Fruit fly (Drosophila melanogaster) whole organism, embryonic: ENCODE results near the gene Mst36Fb.
A peak's percentile ranks its signal among the peaks of the same experiment; 100 is the strongest.

Source experiments
- ATbp ChIP-seq: fragments of 200-800 bp; sonication (Bioruptor generic); optimal IDR thresholded peaks from 2 replicates; lab custom pipeline; 2017; ENCODE audit warnings: missing biosample characterization, mild to moderate bottlenecking, missing genetic modification characterization, missing genetic modification reagents
- Abd-B ChIP-seq: fragments of 200-800 bp; sonication (Bioruptor generic); optimal IDR thresholded peaks from 2 replicates; lab custom pipeline; 2018; ENCODE audit warnings: missing biosample characterization, mild to moderate bottlenecking, missing genetic modification characterization, moderate library complexity
- BEAF-32 ChIP-seq: fragments of 200-800 bp; sonication (Bioruptor generic); optimal IDR thresholded peaks from 3 replicates; lab custom pipeline; 2017; ENCODE audit warnings: missing biosample characterization, missing genetic modification characterization, mild to moderate bottlenecking, moderate library complexity, missing genetic modification reagents
- CG11456 ChIP-seq: fragments of 200-800 bp; sonication (Bioruptor generic); IDR thresholded peaks from 3 replicates; pipeline ENCODE4 v1.3.6; 2022; ENCODE audit warnings: missing biosample characterization, missing genetic modification characterization
- CG12769 ChIP-seq: fragments of 200-800 bp; sonication (Bioruptor generic); optimal IDR thresholded peaks from 2 replicates; lab custom pipeline; 2019; ENCODE audit warnings: missing biosample characterization, mild to moderate bottlenecking, missing genetic modification characterization, moderate library complexity
- CG14014 ChIP-seq: fragments of 200-800 bp; sonication (Bioruptor generic); IDR thresholded peaks from 2 replicates; pipeline ENCODE4 v1.3.6; 2022; ENCODE audit warnings: missing biosample characterization, missing genetic modification characterization
- CG15073 ChIP-seq: fragments of 200-800 bp; sonication (Bioruptor generic); optimal IDR thresholded peaks from 2 replicates; lab custom pipeline; 2016; ENCODE audit warnings: missing biosample characterization, missing genetic modification characterization
- CG15601 ChIP-seq: fragments of 200-800 bp; sonication (Bioruptor generic); optimal IDR thresholded peaks from 3 replicates; lab custom pipeline; 2019; ENCODE audit warnings: missing biosample characterization, mild to moderate bottlenecking, missing genetic modification characterization, moderate library complexity
- CG16815 ChIP-seq: fragments of 200-800 bp; sonication (Bioruptor generic); optimal IDR thresholded peaks from 3 replicates; lab custom pipeline; 2017; ENCODE audit warnings: missing biosample characterization, mild to moderate bottlenecking, missing genetic modification characterization
- CG17385 ChIP-seq: fragments of 200-800 bp; sonication (Bioruptor generic); optimal IDR thresholded peaks from 3 replicates; lab custom pipeline; 2018; ENCODE audit warnings: missing biosample characterization, mild to moderate bottlenecking, missing genetic modification characterization
- CG1832 ChIP-seq: fragments of 200-800 bp; sonication (Bioruptor generic); optimal IDR thresholded peaks from 2 replicates; lab custom pipeline; 2017; ENCODE audit warnings: missing biosample characterization, mild to moderate bottlenecking, missing genetic modification characterization, inconsistent platforms
- CG18599 ChIP-seq: fragments of 200-800 bp; sonication (Bioruptor generic); optimal IDR thresholded peaks from 3 replicates; lab custom pipeline; 2017; ENCODE audit warnings: missing biosample characterization, missing genetic modification characterization, mild to moderate bottlenecking, moderate library complexity, missing genetic modification reagents
- CG18764 ChIP-seq: fragments of 200-800 bp; sonication (Bioruptor generic); optimal IDR thresholded peaks from 3 replicates; lab custom pipeline; 2016; ENCODE audit warnings: missing biosample characterization, missing genetic modification characterization
- CG2116 ChIP-seq: fragments of 200-800 bp; sonication (Bioruptor generic); optimal IDR thresholded peaks from 3 replicates; lab custom pipeline; 2018; ENCODE audit warnings: missing biosample characterization, mild to moderate bottlenecking, missing genetic modification characterization
- CG2202 ChIP-seq: fragments of 200-800 bp; sonication (Bioruptor generic); optimal IDR thresholded peaks from 2 replicates; lab custom pipeline; 2018; ENCODE audit warnings: missing biosample characterization, mild to moderate bottlenecking, missing genetic modification characterization
- CG31224 ChIP-seq: fragments of 200-800 bp; sonication (Bioruptor generic); IDR thresholded peaks from 2 replicates; pipeline ENCODE4 v1.3.6; 2022; ENCODE audit warnings: missing biosample characterization, missing genetic modification characterization
- CG31388 ChIP-seq: fragments of 200-800 bp; sonication (Bioruptor generic); optimal IDR thresholded peaks from 2 replicates; lab custom pipeline; 2016; ENCODE audit warnings: missing biosample characterization, missing genetic modification characterization
- CG32532 ChIP-seq: fragments of 200-800 bp; sonication (Bioruptor generic); IDR thresholded peaks from 2 replicates; pipeline ENCODE4 v1.3.6; 2022; ENCODE audit warnings: missing biosample characterization, missing genetic modification characterization
- CG34224 ChIP-seq: fragments of 200-800 bp; sonication (Bioruptor generic); IDR thresholded peaks from 3 replicates; pipeline ENCODE4 v1.3.6; 2022; ENCODE audit warnings: missing biosample characterization, missing genetic modification characterization; ENCODE audit not compliant: partially characterized antibody
- CG3995 ChIP-seq: fragments of 200-800 bp; sonication (Bioruptor generic); optimal IDR thresholded peaks from 3 replicates; lab custom pipeline; 2016; ENCODE audit warnings: missing biosample characterization, missing genetic modification characterization
- CG4404 ChIP-seq: fragments of 200-800 bp; sonication (Bioruptor generic); IDR thresholded peaks from 2 replicates; pipeline ENCODE4 v1.3.6; 2022; ENCODE audit warnings: missing biosample characterization, missing genetic modification characterization
- CG4707 ChIP-seq: fragments of 200-800 bp; sonication (Bioruptor generic); optimal IDR thresholded peaks from 2 replicates; lab custom pipeline; 2018; ENCODE audit warnings: missing biosample characterization, mild to moderate bottlenecking, missing genetic modification characterization, moderate library complexity
- CG5953 ChIP-seq: fragments of 200-800 bp; sonication (Bioruptor generic); IDR thresholded peaks from 2 replicates; pipeline ENCODE4 v1.3.6; 2022; ENCODE audit warnings: missing biosample characterization, missing genetic modification characterization
- CG6689 ChIP-seq: fragments of 200-800 bp; sonication (Bioruptor generic); IDR thresholded peaks from 2 replicates; pipeline ENCODE4 v1.3.6; 2022; ENCODE audit warnings: missing biosample characterization, missing genetic modification characterization
- CG7786 ChIP-seq: fragments of 200-800 bp; sonication (Bioruptor generic); optimal IDR thresholded peaks from 2 replicates; lab custom pipeline; 2016; ENCODE audit warnings: missing biosample characterization, missing genetic modification characterization
- CG9437 ChIP-seq: fragments of 200-800 bp; sonication (Bioruptor generic); optimal IDR thresholded peaks from 2 replicates; lab custom pipeline; 2018; ENCODE audit warnings: missing biosample characterization, mild to moderate bottlenecking, missing genetic modification characterization
- Hr3 ChIP-seq: fragments of 200-800 bp; sonication (Bioruptor generic); optimal IDR thresholded peaks from 3 replicates; lab custom pipeline; 2016; ENCODE audit warnings: missing biosample characterization, missing genetic modification characterization
- Lpt ChIP-seq: fragments of >200 bp; optimal IDR thresholded peaks from 2 replicates; lab custom pipeline; 2018; ENCODE audit warnings: missing biosample characterization, missing genetic modification characterization
- Mes4 ChIP-seq: fragments of 200-800 bp; sonication (Bioruptor generic); optimal IDR thresholded peaks from 2 replicates; lab custom pipeline; 2016; ENCODE audit warnings: missing biosample characterization, missing genetic modification characterization
- Optix ChIP-seq: fragments of 200-800 bp; sonication (Bioruptor generic); IDR thresholded peaks from 3 replicates; pipeline ENCODE4 v1.3.6; 2022; ENCODE audit warnings: missing biosample characterization, missing genetic modification characterization
- ab ChIP-seq: fragments of 200-800 bp; sonication (Bioruptor generic); optimal IDR thresholded peaks from 2 replicates; lab custom pipeline; 2016; ENCODE audit warnings: missing biosample characterization, missing genetic modification characterization
- cato ChIP-seq: fragments of 200-800 bp; sonication (Bioruptor generic); optimal IDR thresholded peaks from 2 replicates; lab custom pipeline; 2016; ENCODE audit warnings: missing biosample characterization, missing genetic modification characterization, borderline replicate concordance
- corto ChIP-seq: fragments of 200-800 bp; sonication (Bioruptor generic); optimal IDR thresholded peaks from 2 replicates; lab custom pipeline; 2016; ENCODE audit warnings: missing biosample characterization, mild to moderate bottlenecking, missing genetic modification characterization, moderate library complexity
- crp ChIP-seq, 2 experiments: fragments of 200-800 bp; sonication (Bioruptor generic); optimal IDR thresholded peaks; 2 replicates in 1 of 2; 3 replicates in 1 of 2; lab custom pipeline; 2017; ENCODE audit warnings: missing biosample characterization in 2 of 2, missing genetic modification characterization in 2 of 2, mild to moderate bottlenecking in 1 of 2, moderate library complexity in 1 of 2
- dmrt11E ChIP-seq: fragments of 200-800 bp; sonication (Bioruptor generic); optimal IDR thresholded peaks from 3 replicates; lab custom pipeline; 2018; ENCODE audit warnings: missing biosample characterization, mild to moderate bottlenecking, missing genetic modification characterization, moderate library complexity
- ems ChIP-seq: fragments of 200-800 bp; sonication (Bioruptor generic); optimal IDR thresholded peaks from 3 replicates; lab custom pipeline; 2016; ENCODE audit warnings: missing biosample characterization, missing genetic modification characterization
- ewg ChIP-seq: fragments of 200-800 bp; sonication (Bioruptor generic); optimal IDR thresholded peaks from 3 replicates; lab custom pipeline; 2017; ENCODE audit warnings: mild to moderate bottlenecking, missing biosample characterization, missing genetic modification reagents, missing genetic modification characterization
- her ChIP-seq: fragments of 200-800 bp; sonication (Bioruptor generic); optimal IDR thresholded peaks from 2 replicates; lab custom pipeline; 2016; ENCODE audit warnings: missing biosample characterization, missing genetic modification characterization
- ind ChIP-seq: fragments of 200-800 bp; sonication (Bioruptor generic); optimal IDR thresholded peaks from 3 replicates; lab custom pipeline; 2016; ENCODE audit warnings: missing biosample characterization, missing genetic modification characterization
- insv ChIP-seq, 2 experiments: fragments of 200-800 bp; sonication (Bioruptor generic); optimal IDR thresholded peaks; 3 replicates each; lab custom pipeline; 2016 to 2018; ENCODE audit warnings: missing biosample characterization in 2 of 2, missing genetic modification characterization in 2 of 2
- jigr1 ChIP-seq: fragments of 200-800 bp; sonication (Bioruptor generic); IDR thresholded peaks from 3 replicates; pipeline ENCODE4 v1.3.6; 2022; ENCODE audit warnings: missing biosample characterization, missing genetic modification characterization
- pita ChIP-seq: fragments of 200-800 bp; sonication (Bioruptor generic); optimal IDR thresholded peaks from 2 replicates; lab custom pipeline; 2017; ENCODE audit warnings: missing biosample characterization, mild to moderate bottlenecking, missing genetic modification characterization
- pum ChIP-seq: fragments of 200-800 bp; sonication (Bioruptor generic); optimal IDR thresholded peaks from 2 replicates; lab custom pipeline; 2016; ENCODE audit warnings: missing biosample characterization, missing genetic modification characterization
- row ChIP-seq: fragments of 200-800 bp; sonication (Bioruptor generic); IDR thresholded peaks from 3 replicates; pipeline ENCODE4 v1.3.6; 2022; ENCODE audit warnings: missing biosample characterization, missing genetic modification characterization
- sens-2 ChIP-seq: fragments of 200-800 bp; sonication (Bioruptor generic); IDR thresholded peaks from 2 replicates; pipeline ENCODE4 v1.3.6; 2022; ENCODE audit warnings: missing biosample characterization, missing genetic modification characterization
- sim ChIP-seq: fragments of 200-800 bp; sonication (Bioruptor generic); IDR thresholded peaks from 2 replicates; pipeline ENCODE4 v1.3.6; 2022; ENCODE audit warnings: missing biosample characterization, missing genetic modification characterization
- slbo ChIP-seq: fragments of 200-800 bp; sonication (Bioruptor generic); IDR thresholded peaks from 2 replicates; pipeline ENCODE4 v1.3.6; 2022; ENCODE audit warnings: missing biosample characterization, missing genetic modification characterization
- slp2 ChIP-seq: fragments of 200-800 bp; sonication (Bioruptor generic); optimal IDR thresholded peaks from 2 replicates; lab custom pipeline; 2016; ENCODE audit warnings: missing biosample characterization, missing genetic modification characterization
- ssp ChIP-seq: fragments of 200-800 bp; sonication (Bioruptor generic); IDR thresholded peaks from 2 replicates; pipeline ENCODE4 v1.3.6; 2022; ENCODE audit warnings: missing biosample characterization, missing genetic modification characterization
- stwl ChIP-seq: fragments of 200-800 bp; sonication (Bioruptor generic); optimal IDR thresholded peaks from 3 replicates; lab custom pipeline; 2018; ENCODE audit warnings: missing biosample characterization, mild to moderate bottlenecking, missing genetic modification characterization, moderate library complexity
- wdn ChIP-seq: fragments of 200-800 bp; sonication (Bioruptor generic); IDR thresholded peaks from 2 replicates; pipeline ENCODE4 v1.3.6; 2022; ENCODE audit warnings: missing biosample characterization, missing genetic modification characterization
- wor ChIP-seq: fragments of 200-800 bp; sonication (Bioruptor generic); IDR thresholded peaks from 2 replicates; pipeline ENCODE4 v1.3.6; 2022; ENCODE audit warnings: missing biosample characterization, missing genetic modification characterization

Gene Mst36Fb

DNA sequence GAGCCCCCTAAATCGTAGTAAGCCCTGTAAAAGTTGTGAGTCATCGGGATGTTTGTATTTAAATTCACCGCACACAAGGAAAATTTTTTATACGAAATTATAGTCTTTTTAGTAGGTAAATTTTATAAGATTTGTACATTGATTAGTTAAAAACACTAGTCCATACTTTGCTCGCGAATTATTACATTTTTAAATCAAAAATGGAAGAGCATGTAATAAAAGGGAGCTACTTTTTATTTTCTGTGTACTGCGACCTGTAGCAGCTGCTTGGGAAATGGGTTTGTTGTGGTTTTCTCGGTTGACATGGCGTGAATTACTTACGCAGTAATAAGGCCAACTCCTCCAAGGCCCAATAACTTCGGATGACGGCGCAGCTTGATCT is 19.8 kb upstream of the Mst36Fb start (continued):
- TF ChIP-seq ind (GFP tag; lab: Kevin White, UChicago) (peak; percentile 22), Mes4 (GFP tag; lab: Kevin White, UChicago) (no peak), CG11456 (GFP tag; lab: Robert Waterston, UW) (0 out of 3 replicates have a peak, but pooled peaks have one; percentile 34), dmrt11E (peak; percentile 18), row (GFP tag; lab: Robert Waterston, UW) (peak; percentile 55), CG12769 (tag; lab: Kevin White, UChicago) (no peak), CG9437 (GFP tag; lab: Kevin White, UChicago) (no peak), stwl (tag; lab: Kevin White, UChicago) (no peak), pum (GFP tag; lab: Kevin White, UChicago) (peak; percentile 21), CG34224 (GFP tag; lab: Robert Waterston, UW) (no peak), CG18599 (GFP tag; lab: Kevin White, UChicago) (no peak), CG17385 (GFP tag; lab: Kevin White, UChicago) (peak; percentile 18), sens-2 (GFP tag; lab: Robert Waterston, UW) (peak; percentile 20; the same call in 1 of the 2 replicates), Optix (no peak), CG2202 (no peak), CG18764 (GFP tag; lab: Kevin White, UChicago) (no peak), CG4707 (GFP tag; lab: Kevin White, UChicago) (no peak), CG5953 (GFP tag; lab: Robert Waterston, UW) (no peak), slbo (GFP tag; lab: Robert Waterston, UW) (peak; percentile 75), Abd-B (no peak), CG31224 (GFP tag; lab: Robert Waterston, UW) (peak; percentile 9; the same call in 1 of the 2 replicates), sim (GFP tag; lab: Robert Waterston, UW) (no peak), corto (GFP tag; lab: Kevin White, UChicago) (no peak), BEAF-32 (no peak), ab (GFP tag; lab: Kevin White, UChicago) (no peak), CG15073 (no peak), pita (GFP tag; lab: Kevin White, UChicago) (no peak), CG7786 (no peak), CG15601 (no peak), Hr3 (GFP tag; lab: Kevin White, UChicago) (no peak), CG4404 (GFP tag; lab: Robert Waterston, UW) (no peak), CG3995 (GFP tag; lab: Kevin White, UChicago) (no peak), Lpt (no peak), crp (GFP tag; optimal IDR thresholded peaks at IDR 0.05; lab: Kevin White, UChicago) (no peak), CG16815 (GFP tag; lab: Kevin White, UChicago) (no peak), CG1832 (GFP tag; lab: Kevin White, UChicago) (no peak), CG14014 (GFP tag; lab: Robert Waterston, UW) (peak; percentile 37; the same call in 1 of the 2 replicates), CG32532 (GFP tag; lab: Robert Waterston, UW) (no peak), cato (GFP tag; lab: Kevin White, UChicago) (no peak), ssp (GFP tag; lab: Robert Waterston, UW) (peak; percentile 30; the same call in 1 of the 2 replicates), CG31388 (GFP tag; lab: Kevin White, UChicago) (no peak), ATbp (GFP tag; lab: Kevin White, UChicago) (peak; percentile 43), slp2 (GFP tag; lab: Kevin White, UChicago) (no peak), ewg (GFP tag; lab: Kevin White, UChicago) (no peak), CG2116 (GFP tag; lab: Kevin White, UChicago) (no peak), her (GFP tag; lab: Kevin White, UChicago) (no peak), wor (GFP tag; lab: Robert Waterston, UW) (no peak), insv (GFP tag; optimal IDR thresholded peaks at IDR 0.05; lab: Kevin White, UChicago) (no peak), ems (GFP tag; lab: Kevin White, UChicago) (no peak), jigr1 (GFP tag; lab: Robert Waterston, UW) (no peak), CG6689 (GFP tag; lab: Robert Waterston, UW) (peak; percentile 50), wdn (GFP tag; lab: Robert Waterston, UW) (no peak)
